Fruit fly (Drosophila melanogaster): ENCODE results near the gene CG2887.

The CG2887 gene

DNA sequence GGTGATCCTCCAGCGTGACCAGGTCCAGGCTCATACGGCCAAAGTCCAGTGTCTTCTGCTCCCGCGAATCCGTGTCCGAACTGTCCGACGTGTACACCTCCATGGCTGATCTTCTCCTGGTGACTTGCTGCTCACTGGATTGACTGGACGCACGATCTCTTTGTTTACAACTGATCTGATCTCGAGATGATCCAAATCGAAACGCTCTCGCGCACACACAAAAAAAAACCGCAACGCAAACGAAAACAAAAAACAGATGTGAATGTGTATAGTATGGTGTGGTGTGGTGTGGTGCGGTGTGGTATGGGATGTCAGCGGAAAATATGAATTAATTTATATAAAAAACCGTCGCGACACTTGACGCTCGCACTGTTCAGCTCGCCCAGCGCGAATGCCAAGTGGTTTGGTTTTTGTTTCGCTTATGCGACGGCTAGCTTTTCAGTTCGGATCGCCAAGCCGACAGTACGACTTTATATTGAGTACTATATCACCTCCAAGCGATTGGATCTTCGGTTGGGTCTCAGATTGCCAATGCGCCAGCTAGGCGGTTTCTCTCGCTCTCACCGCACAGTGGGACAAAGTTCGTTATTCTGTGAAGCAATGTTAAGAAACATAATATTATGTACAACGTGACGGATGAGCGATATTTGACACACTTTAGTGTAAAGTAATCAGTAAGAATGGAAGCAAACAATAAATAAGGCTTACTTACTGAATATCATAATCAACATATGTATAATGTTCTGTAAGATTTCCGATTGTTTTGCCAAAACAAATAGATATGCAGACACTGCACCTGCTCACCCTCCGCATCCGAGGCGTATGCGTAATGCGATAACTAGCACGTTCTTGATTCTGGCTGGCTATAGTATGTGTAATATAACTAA lies 8.1 kb upstream of the CG2887 start (continued):
- TF ChIP-seq CG1603 (tag; optimal IDR thresholded peaks at IDR 0.05) (peak; percentile 63), slbo (GFP tag; IDR thresholded peaks at IDR 0.05) (peak; percentile 71), Max (GFP tag; optimal IDR thresholded peaks at IDR 0.05) (peak; percentile 2), CG18599 (GFP tag; optimal IDR thresholded peaks at IDR 0.05) (peak; percentile 85), so (GFP tag; IDR thresholded peaks at IDR 0.05) (0 out of 3 replicates have a peak, but pooled peaks have one; percentile 18), HmgZ (tag; optimal IDR thresholded peaks at IDR 0.05) (peak; percentile 57), CG4404 (GFP tag; IDR thresholded peaks at IDR 0.05) (no peak), Eip74EF (GFP tag; optimal IDR thresholded peaks at IDR 0.05) (peak in 1 of 2 experiments; percentile 44), shn (GFP tag; optimal IDR thresholded peaks at IDR 0.05) (peak; percentile 52)

DNA sequence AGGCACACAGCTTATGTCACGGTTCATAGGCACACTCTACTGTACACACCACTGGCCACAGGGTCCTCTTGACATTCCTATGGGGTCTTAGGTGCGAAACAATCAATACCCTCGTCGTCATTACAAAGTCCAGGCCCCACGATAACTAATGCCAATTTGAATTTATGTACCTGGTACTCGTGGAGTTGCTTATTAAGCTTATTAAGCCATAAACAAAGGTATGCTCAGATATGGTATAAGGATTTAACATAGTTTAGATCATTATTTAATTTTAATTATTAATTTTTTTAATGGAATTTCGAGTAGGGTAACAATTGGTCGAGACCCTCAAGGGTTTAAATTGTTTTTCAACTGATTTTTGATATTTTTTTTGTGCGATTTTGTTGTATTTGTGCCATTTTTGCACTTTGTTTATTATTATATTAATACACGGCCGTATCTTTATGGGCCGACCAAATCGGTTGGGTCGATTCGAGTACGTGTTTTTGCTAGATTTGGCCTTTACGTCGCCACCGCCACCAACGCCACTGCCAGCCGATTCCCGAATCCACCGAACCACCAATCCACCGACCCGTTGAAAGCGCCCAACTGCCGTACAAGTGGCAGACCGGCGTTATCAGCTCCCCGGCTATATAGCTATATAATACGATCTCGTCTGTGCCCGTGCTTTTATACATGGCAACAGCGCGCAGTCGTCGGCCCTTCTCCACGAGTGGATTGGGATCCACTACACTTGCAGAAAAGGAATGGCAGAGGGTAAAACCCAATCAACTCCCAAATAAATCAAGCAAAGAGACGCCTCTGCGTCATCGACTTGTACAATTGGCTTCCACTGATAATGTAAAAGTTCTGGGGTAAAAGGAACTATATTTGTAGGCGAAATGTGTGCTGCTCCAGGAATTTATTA lies 6.2 kb upstream of the CG2887 start:
- TF ChIP-seq H2.0 (GFP tag; IDR thresholded peaks at IDR 0.05): no peak
- TF ChIP-seq cwo (GFP tag; optimal IDR thresholded peaks at IDR 0.05): peak; percentile 33
- TF ChIP-seq Deaf1 (tag; optimal IDR thresholded peaks at IDR 0.05): peak; percentile 30
- TF ChIP-seq crol (GFP tag; IDR thresholded peaks at IDR 0.05): 0 out of 2 replicates have a peak, but pooled peaks have one; percentile 17
- peak; percentile 50 for TF ChIP-seq CG34376 (GFP tag; optimal IDR thresholded peaks at IDR 0.05)
- TF ChIP-seq CG7372 (GFP tag; IDR thresholded peaks at IDR 0.05): no peak
- 0 out of 2 replicates have a peak, but pooled peaks have one; percentile 11 for TF ChIP-seq Rfx (GFP tag; IDR thresholded peaks at IDR 0.05)
- TF ChIP-seq Med (GFP tag): peak; percentile 57
- TF ChIP-seq Optix (GFP tag; IDR thresholded peaks at IDR 0.05): no peak
- TF ChIP-seq exex (tag; optimal IDR thresholded peaks at IDR 0.05): peak; percentile 51
- no peak for TF ChIP-seq tio (GFP tag; optimal IDR thresholded peaks at IDR 0.05)
- peak; percentile 58 for TF ChIP-seq sug (tag; optimal IDR thresholded peaks at IDR 0.05)
- TF ChIP-seq CG10543 (GFP tag; optimal IDR thresholded peaks at IDR 0.05): peak; percentile 22
- TF ChIP-seq Hey (tag; optimal IDR thresholded peaks at IDR 0.05): peak; percentile 51
- TF ChIP-seq CG18599 (GFP tag; optimal IDR thresholded peaks at IDR 0.05): peak; percentile 9
- TF ChIP-seq Pdp1 (GFP tag; optimal IDR thresholded peaks at IDR 0.05): peak in 1 of 2 experiments; percentile 26
- no peak for TF ChIP-seq Dad (GFP tag; optimal IDR thresholded peaks at IDR 0.05)
- TF ChIP-seq CG13775 (GFP tag; optimal IDR thresholded peaks at IDR 0.05): no peak
- TF ChIP-seq D19B (GFP tag; optimal IDR thresholded peaks at IDR 0.05): peak; percentile 93
- TF ChIP-seq row (GFP tag; IDR thresholded peaks at IDR 0.05): peak; percentile 27; the same call in 1 of the 3 replicates
- TF ChIP-seq Dbx (GFP tag; IDR thresholded peaks at IDR 0.05): 0 out of 3 replicates have a peak, but pooled peaks have one; percentile 18
- no peak for TF ChIP-seq tna (GFP tag; IDR thresholded peaks at IDR 0.05; ENCODE audit: partially characterized antibody)
- TF ChIP-seq CG32532 (GFP tag; IDR thresholded peaks at IDR 0.05): 0 out of 2 replicates have a peak, but pooled peaks have one; percentile 37
- TF ChIP-seq Ssrp (tag; optimal IDR thresholded peaks at IDR 0.05): no peak
- TF ChIP-seq CG3281 (GFP tag; optimal IDR thresholded peaks at IDR 0.05): peak; percentile 8

DNA sequence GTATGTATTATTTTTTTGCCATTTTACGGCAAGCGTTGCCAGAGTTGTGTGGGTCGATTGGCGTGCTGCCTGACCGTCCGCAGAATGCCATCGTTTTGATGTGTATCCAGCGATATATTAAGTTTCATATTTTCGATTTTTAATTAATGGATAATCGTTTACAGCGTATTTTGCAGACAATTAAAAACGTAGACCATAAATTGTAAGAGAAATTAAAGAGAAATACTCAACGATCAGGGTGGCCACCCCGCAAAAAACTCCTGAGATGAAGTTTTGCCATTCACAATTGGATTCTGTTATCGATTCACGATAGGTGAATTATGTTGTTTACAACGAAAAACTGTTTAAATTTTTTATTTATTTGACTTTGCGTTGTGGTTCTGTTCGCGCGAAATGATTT lies 3.7 kb downstream of the CG2887 start, which contains the start of gene nocte:
Gene nocte, minus strand, starts transcription at position 51 of the 400 bp plus-strand sequence.
- TF ChIP-seq YL-1 (GFP tag; optimal IDR thresholded peaks at IDR 0.05) (peak; percentile 41), CG10274 (GFP tag; optimal IDR thresholded peaks at IDR 0.05) (no peak), zf30C (GFP tag; optimal IDR thresholded peaks at IDR 0.05) (no peak), TFAM (GFP tag; optimal IDR thresholded peaks at IDR 0.05) (no peak), cg (GFP tag; optimal IDR thresholded peaks at IDR 0.05) (no peak), btn (GFP tag; optimal IDR thresholded peaks at IDR 0.05) (no peak), dm (GFP tag; optimal IDR thresholded peaks at IDR 0.05) (peak; percentile 11), sd (tag; optimal IDR thresholded peaks at IDR 0.05) (peak; percentile 24), CG7928 (GFP tag; optimal IDR thresholded peaks at IDR 0.05) (no peak), lab (GFP tag; optimal IDR thresholded peaks at IDR 0.05) (no peak), CG12391 (tag; optimal IDR thresholded peaks at IDR 0.05) (peak; percentile 20), Hsf (GFP tag; optimal IDR thresholded peaks at IDR 0.05) (peak; percentile 36)
